Worm (Caenorhabditis elegans): Measurements from ENCODE around the gene cha-1.
"Not testable (repeated sequence)": the region's sequence is repeated elsewhere in the genome, so short reads cannot be mapped to it uniquely, and the experiment has no call there.

Gene cha-1

DNA sequence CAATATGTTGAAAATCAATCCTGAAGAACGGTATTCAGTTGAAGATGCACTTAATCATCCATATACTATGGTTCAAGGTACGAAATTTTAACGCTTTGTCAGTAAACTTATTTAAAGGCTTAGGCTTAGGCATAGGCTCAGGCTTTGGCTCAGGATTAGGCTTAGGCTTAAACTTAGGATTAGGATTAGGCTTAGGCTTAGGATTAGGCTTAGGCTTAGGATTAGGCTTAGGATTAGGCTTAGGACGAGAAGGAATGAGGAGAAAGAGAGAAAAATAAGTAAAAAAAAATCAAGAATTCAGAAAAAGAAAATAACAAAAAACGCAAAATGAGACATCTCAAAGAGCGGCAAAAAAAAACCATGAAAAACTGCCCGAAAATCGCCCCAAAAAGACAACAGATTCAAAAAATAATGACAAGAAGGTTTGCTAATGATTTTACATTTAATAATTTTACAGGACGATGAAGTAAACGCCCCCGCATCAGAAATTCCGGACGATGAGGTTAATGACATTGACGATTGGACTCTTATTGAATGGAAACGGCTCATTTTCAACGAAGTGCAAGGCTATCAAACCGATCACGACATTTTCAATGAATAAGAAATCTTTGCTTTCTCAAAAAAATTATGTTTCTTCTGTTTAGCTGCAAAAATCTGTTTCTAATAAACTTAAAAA lies 15.8 kb downstream of the cha-1 start:
- no peak for TF ChIP-seq unc-62 (GFP tag; optimal IDR thresholded peaks at IDR 0.05)

DNA sequence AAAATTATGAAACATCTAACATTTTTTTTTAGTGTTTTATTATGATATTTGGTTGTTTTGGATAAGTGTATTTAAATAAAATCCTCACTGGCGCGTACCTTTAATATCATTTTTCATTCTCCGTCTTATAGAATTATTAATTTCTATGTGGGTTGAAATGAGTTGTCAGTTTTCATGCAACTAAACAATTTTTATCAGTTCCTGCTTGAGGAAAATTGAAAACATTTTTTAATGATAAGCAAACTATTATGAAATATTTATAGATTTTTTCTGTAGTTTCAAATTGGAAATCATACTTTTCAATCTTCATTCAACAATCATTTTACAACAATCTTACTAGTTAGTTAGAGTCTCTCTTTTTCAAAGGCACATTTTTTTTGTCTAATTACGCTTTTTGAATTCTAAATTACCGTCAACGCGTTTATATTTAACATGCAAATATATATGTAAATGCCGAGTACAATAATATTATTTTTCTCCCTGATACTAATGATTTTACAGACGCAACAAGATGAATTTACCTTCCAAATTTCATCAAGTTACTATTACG lies 18.1 kb downstream of the cha-1 start, which contains the start of the genes Y37E11B.10 and kgb-2:
Gene Y37E11B.10, minus strand, starts transcription at position 182 of the 550 bp plus-strand sequence.
Gene kgb-2, plus strand, starts transcription at position 500 of the 550 bp plus-strand sequence.
- TF ChIP-seq unc-62 (GFP tag; optimal IDR thresholded peaks at IDR 0.05): no peak

DNA sequence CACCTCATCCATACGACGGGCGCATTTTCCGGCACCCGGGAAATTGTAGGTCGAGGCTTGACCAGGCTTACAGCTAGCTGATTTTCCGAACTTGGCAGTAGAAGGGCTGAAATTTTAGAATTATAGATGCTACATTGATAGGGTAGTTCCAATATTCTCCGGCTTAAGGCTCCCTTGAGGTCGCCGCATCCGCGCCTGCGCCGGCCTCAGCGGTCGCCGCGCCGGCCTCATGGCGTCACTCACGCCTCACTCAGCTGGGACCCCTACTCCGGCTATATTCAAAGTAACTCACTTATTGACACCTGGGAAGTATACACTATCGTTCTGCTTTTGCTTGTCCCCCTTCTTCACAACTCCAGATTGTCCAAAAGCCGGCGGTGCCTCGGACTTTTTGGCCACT lies 20.4 kb downstream of the cha-1 start:
- TF ChIP-seq unc-62 (GFP tag; optimal IDR thresholded peaks at IDR 0.05): no peak

DNA sequence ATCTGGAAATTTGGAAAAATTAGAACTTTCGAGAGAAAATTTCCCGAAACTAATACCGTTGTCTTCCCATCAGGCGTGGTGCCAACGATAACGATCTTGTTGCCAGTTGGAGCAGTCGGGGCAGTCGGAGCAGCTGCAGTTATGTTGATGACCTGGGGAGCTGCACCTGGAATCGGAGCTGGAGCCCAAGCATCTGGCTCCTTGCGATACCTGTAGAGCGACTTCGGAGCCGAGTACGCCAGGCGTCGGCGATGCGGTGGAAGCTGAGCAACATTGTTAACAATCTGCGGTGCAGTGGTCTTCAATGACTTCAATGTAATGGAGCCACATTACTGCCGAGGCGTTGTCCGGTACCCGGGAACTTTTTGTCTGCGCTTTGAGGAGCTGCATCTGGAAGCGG lies 22.7 kb downstream of the cha-1 start:
- no peak for TF ChIP-seq unc-62 (GFP tag; optimal IDR thresholded peaks at IDR 0.05)

DNA sequence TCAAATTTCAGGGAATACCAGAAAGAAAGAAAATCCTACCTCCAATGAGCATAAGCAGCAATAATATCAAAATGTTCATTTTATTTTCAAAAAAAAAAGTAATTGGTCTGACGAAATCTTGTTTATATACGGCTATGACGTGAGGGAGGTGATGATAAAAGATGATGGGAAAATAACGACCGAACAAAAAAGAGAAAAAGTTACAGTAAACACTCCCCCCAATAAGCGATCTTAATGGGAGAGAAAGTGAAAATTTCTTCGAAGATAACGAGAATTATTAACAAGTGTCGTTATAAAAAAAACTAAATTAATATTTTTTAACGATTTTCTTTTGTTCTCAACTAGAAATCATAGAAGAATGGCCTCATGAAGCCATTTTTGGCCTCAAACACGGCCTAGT lies 24.5 kb downstream of the cha-1 start, which contains the start of gene Y37E11B.7:
Gene Y37E11B.7, minus strand, starts transcription at position 207 of the 400 bp plus-strand sequence.
- no peak for TF ChIP-seq unc-62 (GFP tag; optimal IDR thresholded peaks at IDR 0.05)

DNA sequence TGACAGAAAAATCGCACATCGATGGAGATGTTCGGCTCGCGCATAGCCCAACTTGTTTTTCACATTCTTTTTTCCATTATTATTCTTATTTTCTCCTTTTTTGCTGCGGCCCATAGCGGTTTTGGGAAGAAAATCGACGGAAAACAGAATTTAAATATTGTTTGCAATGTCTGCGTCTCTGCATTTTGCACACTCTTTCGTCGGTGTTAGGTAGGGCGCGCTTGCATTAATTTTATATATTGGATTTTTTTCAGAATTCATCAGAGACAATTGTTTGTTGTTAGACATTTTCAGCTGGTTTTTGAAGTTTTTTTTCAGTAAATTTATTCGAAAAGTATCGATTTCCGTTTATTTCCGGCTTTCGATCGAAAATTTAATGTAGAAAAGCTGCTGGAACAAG lies 25.4 kb downstream of the cha-1 start, which contains the start of gene Y37E11B.6:
Gene Y37E11B.6, minus strand, starts transcription at position 181 of the 400 bp plus-strand sequence.
- TF ChIP-seq unc-62 (GFP tag; optimal IDR thresholded peaks at IDR 0.05): no peak

DNA sequence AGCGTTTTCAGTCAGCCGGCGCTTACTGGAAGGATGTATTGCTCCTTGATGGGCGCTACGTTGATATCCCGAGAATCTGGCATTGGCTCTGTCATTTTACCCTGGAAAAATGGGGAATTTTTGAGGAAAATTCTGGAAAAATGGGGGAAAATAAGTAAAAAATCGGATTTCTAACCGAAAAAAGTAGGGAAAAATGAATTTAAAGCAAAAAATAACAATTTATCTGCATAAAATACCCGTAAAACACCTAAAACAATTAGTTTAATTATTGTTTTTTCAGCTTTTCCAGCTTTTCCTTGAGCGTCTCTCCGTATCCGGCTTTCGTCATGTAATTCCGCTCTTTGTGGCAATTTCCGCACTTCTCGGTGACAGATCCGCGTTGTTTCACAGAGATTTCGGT lies 26.0 kb downstream of the cha-1 start, which contains the start of gene Y37E11B.5:
Gene Y37E11B.5, minus strand, starts transcription at position 101 of the 400 bp plus-strand sequence.
- TF ChIP-seq unc-62 (GFP tag; optimal IDR thresholded peaks at IDR 0.05): no peak

DNA sequence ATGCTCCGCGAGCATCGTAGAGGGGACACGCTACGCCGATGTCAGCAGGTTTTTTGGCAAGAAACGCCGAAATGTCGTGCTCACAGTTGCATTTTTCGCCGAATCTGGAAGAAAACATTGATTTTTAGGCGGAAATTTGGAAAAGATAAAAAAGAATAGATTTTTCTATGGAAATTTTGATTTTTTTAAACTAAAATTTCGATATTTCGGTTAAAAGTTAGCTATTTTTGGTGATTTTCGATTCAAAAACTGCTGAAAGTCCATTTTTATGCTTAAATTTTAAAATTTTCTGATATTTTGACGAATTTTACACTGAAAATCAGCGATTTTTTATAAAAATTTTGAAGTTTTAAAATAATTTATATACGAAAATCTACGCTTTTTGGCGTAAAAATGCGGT lies 27.1 kb downstream of the cha-1 start:
- TF ChIP-seq unc-62 (GFP tag; optimal IDR thresholded peaks at IDR 0.05): no peak

DNA sequence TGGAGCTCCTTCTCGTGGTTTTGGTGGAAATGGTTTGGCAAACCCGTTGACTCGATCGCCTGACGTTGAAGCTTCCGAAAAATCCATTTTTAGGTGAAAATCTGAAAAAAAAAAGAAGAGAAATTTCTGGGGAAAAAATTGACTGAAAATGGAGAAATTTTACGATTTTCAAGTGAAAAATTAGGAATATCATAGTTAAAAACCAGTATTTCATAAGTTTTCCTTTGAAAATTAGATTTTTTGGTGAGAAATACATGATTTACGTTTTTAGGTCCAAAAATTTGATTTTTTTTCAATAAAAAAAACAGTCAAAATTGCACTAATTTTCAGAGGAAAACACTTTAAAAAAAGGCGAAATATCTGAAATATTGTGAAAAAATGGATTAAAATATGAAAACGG lies 31.0 kb downstream of the cha-1 start, which contains the start of gene taf-2:
Gene taf-2, minus strand, starts transcription at position 101 of the 400 bp plus-strand sequence.
- TF ChIP-seq unc-62 (GFP tag; optimal IDR thresholded peaks at IDR 0.05): no peak

DNA sequence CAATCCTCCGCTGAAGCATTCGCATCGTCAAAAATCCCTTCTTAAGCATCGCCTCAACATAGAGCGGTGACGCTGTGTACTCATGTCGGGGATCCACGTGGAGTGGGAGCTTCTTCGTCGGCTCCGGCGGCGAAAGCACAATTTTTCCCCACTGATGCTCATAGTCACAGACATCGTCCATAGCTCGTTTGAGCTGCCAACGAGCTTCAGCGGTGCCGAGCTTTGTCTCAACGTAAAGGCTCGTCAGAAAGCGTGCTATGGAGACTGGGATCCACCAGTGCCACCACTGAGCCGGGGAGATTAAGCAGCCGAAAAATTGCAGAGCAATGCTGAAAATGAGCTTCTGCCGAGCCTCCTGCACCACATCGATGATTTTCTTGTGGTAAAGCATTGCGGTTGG lies 33.7 kb downstream of the cha-1 start:
- TF ChIP-seq unc-62 (GFP tag; optimal IDR thresholded peaks at IDR 0.05): no peak

DNA sequence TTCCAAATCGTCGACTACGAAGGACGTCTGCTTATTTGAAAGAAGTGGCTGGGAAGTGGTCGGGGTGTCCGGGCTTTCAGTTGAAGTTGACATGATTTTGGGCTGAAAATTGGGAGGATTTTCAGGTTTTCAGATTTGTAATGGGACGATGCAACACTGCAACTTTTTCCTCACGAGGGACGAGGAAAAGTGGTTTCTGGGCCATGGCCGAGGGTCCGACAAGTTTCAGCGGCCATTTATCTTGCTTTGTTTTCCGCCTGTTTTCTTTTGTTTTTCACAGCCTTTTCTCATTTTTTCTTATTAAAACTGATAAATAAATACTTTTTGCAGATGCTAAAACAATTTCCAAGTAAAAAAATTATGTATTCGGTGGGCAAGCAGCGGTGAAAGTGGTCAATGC lies 41.7 kb downstream of the cha-1 start, which contains the start of gene blos-7:
Gene blos-7, minus strand, starts transcription at position 101 of the 400 bp plus-strand sequence.
- TF ChIP-seq unc-62 (GFP tag; optimal IDR thresholded peaks at IDR 0.05): not testable (repeated sequence)

DNA sequence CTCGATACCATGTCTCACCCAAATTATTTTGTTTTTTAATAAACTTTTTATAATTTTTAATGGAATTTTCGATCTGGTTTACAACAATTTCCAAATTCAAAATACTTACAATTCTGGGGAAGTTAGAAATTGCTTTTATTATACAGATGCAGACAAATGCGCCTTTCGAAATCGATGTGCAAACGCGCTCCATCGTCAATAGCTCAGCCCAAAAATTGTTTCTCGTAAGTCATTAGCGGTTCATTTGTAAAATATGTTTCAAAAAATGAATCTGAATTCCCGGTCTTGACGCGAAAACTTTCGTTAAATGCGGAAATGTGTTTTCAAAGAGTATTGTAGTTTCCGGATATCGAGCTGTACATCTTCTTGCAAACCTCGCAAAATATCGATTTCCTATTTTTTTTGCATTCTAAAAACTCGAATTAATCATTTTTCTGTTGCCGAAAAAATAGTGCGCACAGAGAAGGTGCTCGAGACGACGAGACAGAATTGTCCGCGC lies 45.0 kb downstream of the cha-1 start, which contains the start of gene Y37E11B.1:
Gene Y37E11B.1, plus strand, starts transcription at position 145 of the 499 bp plus-strand sequence.
- TF ChIP-seq unc-62 (GFP tag; optimal IDR thresholded peaks at IDR 0.05): no peak

DNA sequence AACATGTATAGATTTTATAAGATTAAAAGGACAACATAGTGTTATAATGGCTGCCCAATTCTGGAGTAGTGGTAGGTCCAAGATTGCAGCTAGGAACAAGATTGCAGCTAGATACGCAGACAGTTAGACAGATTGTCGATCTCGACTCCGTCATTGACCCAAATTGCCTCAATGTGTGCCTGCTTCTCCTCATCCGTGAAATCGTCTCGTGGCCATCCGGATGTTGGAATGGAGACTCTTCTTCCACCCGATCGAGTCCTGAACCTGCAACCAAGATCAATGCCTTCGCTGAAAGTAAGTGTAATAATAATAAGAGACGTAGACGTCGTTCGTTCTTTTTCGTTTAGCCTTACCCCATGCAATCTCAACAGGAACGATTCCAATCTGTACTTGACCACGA lies 45.8 kb downstream of the cha-1 start:
- TF ChIP-seq unc-62 (GFP tag; optimal IDR thresholded peaks at IDR 0.05): no peak

DNA sequence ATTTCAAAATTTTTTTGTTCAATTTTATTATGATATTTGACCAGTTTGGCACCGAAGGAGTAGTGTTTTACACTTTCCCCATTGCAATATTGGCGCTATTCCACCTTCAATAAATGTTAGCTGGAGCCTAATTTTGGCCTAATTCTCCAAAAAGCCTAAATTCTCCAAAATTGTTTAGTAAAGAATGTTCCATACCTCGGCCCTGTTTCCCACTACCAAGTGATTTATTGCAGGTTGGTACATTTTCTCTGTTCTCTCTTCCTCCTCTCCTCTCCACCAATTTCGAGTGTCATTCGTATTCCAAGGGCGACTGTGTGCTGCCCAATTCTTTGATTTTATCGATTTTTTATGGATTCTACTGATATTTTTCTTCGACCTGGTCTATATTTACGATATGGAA lies 46.3 kb downstream of the cha-1 start, which contains the start of gene Y37E11B.2:
Gene Y37E11B.2, plus strand, starts transcription at position 301 of the 400 bp plus-strand sequence.
- TF ChIP-seq unc-62 (GFP tag; optimal IDR thresholded peaks at IDR 0.05): no peak

DNA sequence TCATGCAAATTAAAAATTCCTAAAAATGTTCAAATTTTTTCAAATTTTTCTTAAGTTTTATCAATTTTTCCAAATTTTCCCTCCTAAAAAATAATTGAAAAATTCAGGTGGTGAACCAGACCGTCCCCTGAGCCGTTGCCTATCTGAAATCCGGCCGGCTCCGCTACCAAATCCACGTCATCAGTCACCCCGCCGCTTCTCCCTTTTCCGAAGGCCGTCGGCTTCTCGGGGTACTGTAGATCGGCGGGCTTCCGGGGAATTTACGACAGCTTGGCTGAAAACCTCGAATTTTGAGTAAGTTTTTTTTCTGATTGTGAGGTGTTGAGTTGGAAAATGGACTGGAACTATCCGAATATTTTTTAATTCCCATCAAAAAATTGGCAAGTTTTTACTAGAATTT lies 53.9 kb downstream of the cha-1 start:
- TF ChIP-seq unc-62 (GFP tag; optimal IDR thresholded peaks at IDR 0.05): no peak

DNA sequence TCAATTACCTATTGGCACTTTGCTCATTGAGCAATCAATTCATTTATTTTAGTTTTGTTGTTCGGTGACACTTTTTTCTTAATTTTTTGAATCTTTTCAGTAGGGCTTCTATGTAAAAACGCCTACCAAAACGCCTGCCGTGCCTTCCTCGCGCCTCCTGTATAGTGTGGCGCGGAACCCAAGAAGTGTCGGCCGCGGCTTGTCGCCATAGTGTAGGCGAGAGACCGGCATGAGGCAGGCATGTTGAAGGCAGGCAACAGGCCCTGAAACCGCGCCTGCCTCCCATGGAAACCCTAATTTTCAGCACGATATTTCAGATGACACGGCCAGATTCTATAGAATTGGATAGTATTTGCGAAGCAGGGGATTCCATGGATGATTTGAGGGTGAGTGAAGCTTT lies 55.9 kb downstream of the cha-1 start, which contains the start of gene otpl-1:
Gene otpl-1, plus strand, starts transcription at position 372 of the 400 bp plus-strand sequence.
- TF ChIP-seq unc-62 (GFP tag; optimal IDR thresholded peaks at IDR 0.05): no peak
